Worm (Caenorhabditis elegans) whole organism, mixed stage, embryonic: Measurements from ENCODE around the gene C08H9.15.
A peak's percentile ranks its signal among the peaks of the same experiment; 100 is the strongest.

Experiments used
- M03D4.4 ChIP-seq: sonication (generic microtip); optimal IDR thresholded peaks from 2 replicates; lab custom pipeline; 2017; ENCODE audit warnings: mild to moderate bottlenecking, missing genetic modification characterization, missing compliant biosample characterization
- bed-3 ChIP-seq: fragments of 200-800 bp; sonication (Bioruptor generic); optimal IDR thresholded peaks from 3 replicates; lab custom pipeline; 2018; ENCODE audit warnings: mild to moderate bottlenecking, missing genetic modification characterization, moderate library complexity, missing compliant biosample characterization
- blmp-1 ChIP-seq: fragments of 150-350 bp; optimal IDR thresholded peaks from 2 replicates; lab custom pipeline; 2014; ENCODE audit warnings: missing biosample characterization, missing genetic modification characterization
- ceh-39 ChIP-seq: fragments of 150-350 bp; optimal IDR thresholded peaks from 2 replicates; lab custom pipeline; 2014; ENCODE audit warnings: missing biosample characterization, missing genetic modification characterization
- ceh-43 ChIP-seq: fragments of 200-800 bp; sonication (Bioruptor generic); optimal IDR thresholded peaks from 2 replicates; lab custom pipeline; 2018; ENCODE audit warnings: mild to moderate bottlenecking, missing genetic modification characterization, moderate library complexity, missing compliant biosample characterization
- ceh-83 ChIP-seq: fragments of 200-800 bp; sonication (Bioruptor generic); optimal IDR thresholded peaks from 2 replicates; lab custom pipeline; 2018; ENCODE audit warnings: mild to moderate bottlenecking, missing genetic modification characterization, missing compliant biosample characterization
- ces-1 ChIP-seq: fragments of 150-350 bp; optimal IDR thresholded peaks from 2 replicates; lab custom pipeline; 2014; ENCODE audit warnings: missing biosample characterization, missing genetic modification reagents, missing genetic modification characterization
- cnd-1 ChIP-seq: fragments of 200-800 bp; sonication (Bioruptor generic); optimal IDR thresholded peaks from 2 replicates; lab custom pipeline; 2018; ENCODE audit warnings: mild to moderate bottlenecking, missing genetic modification characterization, missing compliant biosample characterization
- drap-1 ChIP-seq: fragments of 200-800 bp; sonication (Bioruptor generic); optimal IDR thresholded peaks from 3 replicates; lab custom pipeline; 2018; ENCODE audit warnings: mild to moderate bottlenecking, missing genetic modification characterization, missing compliant biosample characterization
- elt-1 ChIP-seq: sonication (generic microtip); optimal IDR thresholded peaks from 2 replicates; lab custom pipeline; 2017; ENCODE audit warnings: missing genetic modification characterization, mild to moderate bottlenecking, missing compliant biosample characterization, antibody characterized with exemption, moderate library complexity, borderline replicate concordance; ENCODE audit not compliant: insufficient read depth
- elt-3 ChIP-seq: fragments of 150-350 bp; optimal IDR thresholded peaks from 2 replicates; lab custom pipeline; 2014; ENCODE audit warnings: missing biosample characterization, missing genetic modification characterization
- flh-1 ChIP-seq: fragments of 200-800 bp; sonication (Bioruptor generic); optimal IDR thresholded peaks from 2 replicates; lab custom pipeline; 2018; ENCODE audit warnings: mild to moderate bottlenecking, missing genetic modification characterization, moderate library complexity, missing compliant biosample characterization
- hlh-1 ChIP-seq: fragments of 150-350 bp; optimal IDR thresholded peaks from 2 replicates; lab custom pipeline; 2014; ENCODE audit warnings: missing biosample characterization, missing genetic modification reagents, missing genetic modification characterization
- lsy-2 ChIP-seq: fragments of 150-350 bp; optimal IDR thresholded peaks from 2 replicates; lab custom pipeline; 2014; ENCODE audit warnings: missing biosample characterization, missing genetic modification characterization
- mep-1 ChIP-seq: fragments of 150-350 bp; optimal IDR thresholded peaks from 2 replicates; lab custom pipeline; 2017; ENCODE audit warnings: missing biosample characterization, missing genetic modification reagents, missing genetic modification characterization, inconsistent platforms
- mls-2 ChIP-seq: sonication (generic microtip); optimal IDR thresholded peaks from 2 replicates; lab custom pipeline; 2016; ENCODE audit warnings: mild to moderate bottlenecking, missing genetic modification characterization, moderate library complexity, missing compliant biosample characterization
- nhr-12 ChIP-seq: fragments of 150-350 bp; optimal IDR thresholded peaks from 2 replicates; lab custom pipeline; 2014; ENCODE audit warnings: missing biosample characterization, missing genetic modification characterization
- nhr-2 ChIP-seq: fragments of 150-350 bp; optimal IDR thresholded peaks from 2 replicates; lab custom pipeline; 2014; ENCODE audit warnings: missing biosample characterization, missing genetic modification characterization
- nhr-237 ChIP-seq: fragments of 150-350 bp; optimal IDR thresholded peaks from 2 replicates; lab custom pipeline; 2014; ENCODE audit warnings: missing biosample characterization, missing genetic modification characterization
- nhr-28 ChIP-seq: fragments of 150-350 bp; optimal IDR thresholded peaks from 2 replicates; lab custom pipeline; 2014; ENCODE audit warnings: missing biosample characterization, missing genetic modification characterization
- nhr-76 ChIP-seq: sonication (generic microtip); optimal IDR thresholded peaks from 2 replicates; lab custom pipeline; 2017; ENCODE audit warnings: missing biosample characterization, missing genetic modification characterization
- pha-4 ChIP-seq: fragments of 150-350 bp; optimal IDR thresholded peaks from 2 replicates; lab custom pipeline; 2018; ENCODE audit warnings: missing biosample characterization, missing genetic modification reagents, missing genetic modification characterization
- snpc-4 ChIP-seq: fragments of 150-350 bp; optimal IDR thresholded peaks from 2 replicates; lab custom pipeline; 2014; ENCODE audit warnings: missing biosample characterization, missing genetic modification characterization
- sptf-1 ChIP-seq: sonication (generic microtip); optimal IDR thresholded peaks from 2 replicates; lab custom pipeline; 2017; ENCODE audit warnings: mild to moderate bottlenecking, missing genetic modification characterization, moderate library complexity, missing compliant biosample characterization
- unc-120 ChIP-seq: sonication (generic microtip); optimal IDR thresholded peaks from 2 replicates; lab custom pipeline; 2017; ENCODE audit warnings: missing genetic modification characterization, missing compliant biosample characterization; ENCODE audit not compliant: poor library complexity, severe bottlenecking
- zip-8 ChIP-seq: fragments of 150-350 bp; optimal IDR thresholded peaks from 2 replicates; lab custom pipeline; 2014; ENCODE audit warnings: missing biosample characterization, missing genetic modification characterization
- ztf-11 ChIP-seq: fragments of 150-350 bp; optimal IDR thresholded peaks from 2 replicates; lab custom pipeline; 2014; ENCODE audit warnings: missing biosample characterization, missing genetic modification characterization

Gene C08H9.15

ce11 chrII:9871061-9871460, 9.9 kb upstream of the C08H9.15 start, which contains the start of gene chil-7:
Gene chil-7, minus strand, starts transcription at chrII:9871172.
- TF ChIP-seq nhr-76 (tag; lab: Kevin White, UChicago) (no peak), mep-1 (tag; lab: Kevin White, UChicago) (no peak), mls-2 (no peak), drap-1 (GFP tag; lab: Kevin White, UChicago) (no peak)

- TF ChIP-seq flh-1 (GFP tag; lab: Kevin White, UChicago) (no peak), drap-1 (GFP tag; lab: Kevin White, UChicago) (no peak), nhr-76 (tag; lab: Kevin White, UChicago) (no peak), ces-1 (GFP tag; lab: Kevin White, UChicago) (no peak), ceh-43 (GFP tag; lab: Kevin White, UChicago) (no peak), hlh-1 (tag; lab: Kevin White, UChicago) (no peak), ceh-83 (GFP tag; lab: Kevin White, UChicago) (no peak), nhr-28 (tag; lab: Kevin White, UChicago) (no peak), cnd-1 (tag; lab: Kevin White, UChicago) (no peak), bed-3 (GFP tag; lab: Kevin White, UChicago) (no peak), mep-1 (tag; lab: Kevin White, UChicago) (no peak), zip-8 (no peak), pha-4 (no peak), nhr-237 (no peak), elt-3 (tag; lab: Kevin White, UChicago) (no peak), ceh-39 (no peak), lsy-2 (no peak), sptf-1 (tag; lab: Kevin White, UChicago) (no peak), M03D4.4 (tag; lab: Kevin White, UChicago) (no peak)
- TF ChIP-seq, all 35 proteins: peak for 0
These were observed 8.0 kb upstream of the C08H9.15 start, which contains the start of gene chil-8 for ce11 chrII:9872961-9873360. Gene chil-8, minus strand, starts transcription at chrII:9873061.

ce11 chrII:9874508-9875229, 6.3 kb upstream of the C08H9.15 start, which contains the start of the genes chil-2 and ctsa-3.2:
Gene chil-2, minus strand, starts transcription at chrII:9874608.
Gene ctsa-3.2, plus strand, starts transcription at chrII:9875179.
- TF ChIP-seq snpc-4 (tag; lab: Kevin White, UChicago) (no peak), elt-1 (tag; lab: Kevin White, UChicago) (no peak), blmp-1 (no peak), ztf-11 (tag; lab: Kevin White, UChicago) (no peak)

ce11 chrII:9879815-9880214, 1.2 kb upstream of the C08H9.15 start:
- TF ChIP-seq unc-120 (tag; lab: Kevin White, UChicago) (no peak), nhr-2 (tag; lab: Kevin White, UChicago) (no peak), blmp-1 (peak; percentile 35)

- TF ChIP-seq nhr-12 (tag; lab: Kevin White, UChicago): no peak
- TF ChIP-seq ztf-11 (tag; lab: Kevin White, UChicago): no peak
- TF ChIP-seq hlh-1 (tag; lab: Kevin White, UChicago): no peak
These were observed 5.2 kb downstream of the C08H9.15 start, which contains the start of gene algn-8 for ce11 chrII:9886216-9886615. Gene algn-8, minus strand, starts transcription at chrII:9886442.

- no peak for TF ChIP-seq M03D4.4 (tag; lab: Kevin White, UChicago)
These were observed 7.6 kb downstream of the C08H9.15 start for ce11 chrII:9888549-9888948.
